Worm (Caenorhabditis elegans): ENCODE measurements around the gene glt-1.

glt-1 gene

ce11 chrX:3467958-3468357 is 27.9 kb upstream of the glt-1 start (continued):
- TF ChIP-seq F10B5.3 (tag; optimal IDR thresholded peaks at IDR 0.05) (no peak), mes-2 (tag; optimal IDR thresholded peaks at IDR 0.05; ENCODE audit: poor library complexity, severe bottlenecking) (peak; percentile 26), ceh-28 (tag; optimal IDR thresholded peaks at IDR 0.05) (no peak), ces-1 (GFP tag; optimal IDR thresholded peaks at IDR 0.05) (no peak), mdt-29 (GFP tag; IDR thresholded peaks at IDR 0.05) (no peak), madf-5 (GFP tag; IDR thresholded peaks at IDR 0.05) (no peak), dve-1 (tag; optimal IDR thresholded peaks at IDR 0.05; ENCODE audit: insufficient read depth) (no peak), daf-19 (GFP tag; conservative IDR thresholded peaks at IDR 0.05) (no peak)

DNA sequence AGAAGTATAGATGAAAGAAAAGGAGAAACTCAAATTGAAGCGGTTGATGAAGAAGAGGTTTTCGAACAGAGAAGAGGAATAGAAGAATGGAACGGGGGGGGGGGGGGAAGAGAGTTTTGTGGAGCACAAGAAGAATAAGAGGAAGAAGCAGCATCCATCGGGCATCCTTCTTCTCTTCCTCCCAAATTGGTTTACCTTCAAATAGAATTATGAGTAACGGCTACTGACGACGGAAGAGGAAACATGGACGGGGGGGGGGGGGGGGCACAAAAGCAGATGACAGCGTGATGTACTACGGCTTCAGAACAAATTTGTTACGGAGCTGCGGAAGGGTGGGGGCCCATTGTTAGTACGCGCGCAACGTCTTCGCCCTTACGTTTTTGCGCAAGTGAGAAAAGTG is 26.5 kb upstream of the glt-1 start:
- TF ChIP-seq ces-1 (GFP tag; optimal IDR thresholded peaks at IDR 0.05) = peak; percentile 78
- peak; percentile 69; the same call in 1 of the 2 replicates for TF ChIP-seq ctbp-1 (GFP tag; IDR thresholded peaks at IDR 0.05)
- TF ChIP-seq Y105C5A.15 (GFP tag; IDR thresholded peaks at IDR 0.05) = no peak
- peak; percentile 29; the same call in 1 of the 2 replicates for TF ChIP-seq set-16 (GFP tag; IDR thresholded peaks at IDR 0.05)

- TF ChIP-seq egl-27 (tag; optimal IDR thresholded peaks at IDR 0.05) (no peak), nhr-237 (tag; optimal IDR thresholded peaks at IDR 0.05) (no peak), dmd-6 (GFP tag; IDR thresholded peaks at IDR 0.05) (no peak), daf-8 (GFP tag; IDR thresholded peaks at IDR 0.05) (no peak), nhr-41 (GFP tag; IDR thresholded peaks at IDR 0.05) (no peak), fos-1 (tag; optimal IDR thresholded peaks at IDR 0.05) (no peak), fkh-10 (GFP tag; optimal IDR thresholded peaks at IDR 0.05) (no peak), unc-62 (GFP tag; optimal IDR thresholded peaks at IDR 0.05 in 1 of 2) (peak in 1 of 2 experiments; percentile 55), unc-62 (tag; optimal IDR thresholded peaks at IDR 0.05) (no peak)
Observed at ce11 chrX:3470307-3470706, 25.5 kb upstream of the glt-1 start.

DNA sequence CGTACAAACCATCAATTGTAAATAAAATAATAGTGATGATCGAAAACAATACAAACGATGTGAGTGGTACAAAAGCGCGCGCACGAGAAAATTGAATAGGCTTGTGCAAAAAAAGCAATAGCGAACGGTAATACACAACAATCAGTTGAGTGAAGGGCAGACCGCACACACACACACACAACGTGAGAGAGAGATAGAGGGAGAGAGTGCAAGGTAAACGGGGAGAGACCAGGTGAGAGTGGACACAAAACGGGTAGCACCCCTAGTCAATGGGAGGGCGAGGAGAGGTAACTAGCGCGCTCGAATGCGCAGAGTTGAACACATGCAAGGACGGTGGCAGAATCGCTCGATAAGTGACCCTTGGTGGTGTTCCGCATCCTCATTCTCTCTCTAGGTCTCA is 23.6 kb upstream of the glt-1 start:
- TF ChIP-seq lir-3 (tag; optimal IDR thresholded peaks at IDR 0.05) = no peak
- no peak for TF ChIP-seq zip-2 (tag; optimal IDR thresholded peaks at IDR 0.05)
- TF ChIP-seq set-16 (GFP tag; IDR thresholded peaks at IDR 0.05) = peak; percentile 53
- TF ChIP-seq ceh-32 (tag; optimal IDR thresholded peaks at IDR 0.05; ENCODE audit: poor library complexity) = no peak
- no peak for TF ChIP-seq aha-1 (tag)
- TF ChIP-seq hmg-1.1 (GFP tag; IDR thresholded peaks at IDR 0.05) = 0 out of 2 replicates have a peak, but pooled peaks have one; percentile 53
- peak; percentile 55 for TF ChIP-seq nhr-6 (tag; optimal IDR thresholded peaks at IDR 0.05)
- TF ChIP-seq dmd-6 (GFP tag; IDR thresholded peaks at IDR 0.05) = peak; percentile 54
- peak; percentile 64 for TF ChIP-seq mes-2 (tag; optimal IDR thresholded peaks at IDR 0.05; ENCODE audit: poor library complexity, severe bottlenecking)
- TF ChIP-seq hlh-11 (tag; optimal IDR thresholded peaks at IDR 0.05) = peak; percentile 74
- TF ChIP-seq Y5F2A.4 (GFP tag; optimal IDR thresholded peaks at IDR 0.05) = no peak
- no peak for TF ChIP-seq nhr-237 (tag; optimal IDR thresholded peaks at IDR 0.05)
- TF ChIP-seq ceh-62 (tag; optimal IDR thresholded peaks at IDR 0.05) = no peak
- no peak for TF ChIP-seq nhr-41 (GFP tag; IDR thresholded peaks at IDR 0.05)
- TF ChIP-seq ceh-82 (tag; optimal IDR thresholded peaks at IDR 0.05) = no peak
- peak; percentile 60 for TF ChIP-seq hlh-30 (tag; optimal IDR thresholded peaks at IDR 0.05; ENCODE audit: insufficient read depth)
- TF ChIP-seq T20F7.1 (GFP tag; optimal IDR thresholded peaks at IDR 0.05) = no peak
- TF ChIP-seq unc-62 (GFP tag; optimal IDR thresholded peaks at IDR 0.05 in 1 of 2) = peak in 1 of 2 experiments; percentile 95
- TF ChIP-seq unc-62 (tag; optimal IDR thresholded peaks at IDR 0.05) = no peak
- no peak for TF ChIP-seq Y48G9A.11 (GFP tag; IDR thresholded peaks at IDR 0.05)
- TF ChIP-seq R02D3.7 (tag; optimal IDR thresholded peaks at IDR 0.05) = no peak
- no peak for TF ChIP-seq fkh-10 (GFP tag; optimal IDR thresholded peaks at IDR 0.05)
- 0 out of 2 replicates have a peak, but pooled peaks have one; percentile 39 for TF ChIP-seq Y105C5A.15 (GFP tag; IDR thresholded peaks at IDR 0.05)
- TF ChIP-seq zag-1 (tag; optimal IDR thresholded peaks at IDR 0.05) = no peak
- TF ChIP-seq daf-16 (GFP tag; optimal IDR thresholded peaks at IDR 0.05) = no peak
- TF ChIP-seq daf-16 (tag; optimal IDR thresholded peaks at IDR 0.05) = peak; percentile 64
- TF ChIP-seq nhr-102 (tag; optimal IDR thresholded peaks at IDR 0.05) = peak; percentile 2
- peak; percentile 68 for TF ChIP-seq mep-1 (tag; optimal IDR thresholded peaks at IDR 0.05)
- TF ChIP-seq nhr-11 (tag; optimal IDR thresholded peaks at IDR 0.05) = no peak
- no peak for TF ChIP-seq lin-38 (GFP tag; IDR thresholded peaks at IDR 0.05)
- TF ChIP-seq mdl-1 (tag; optimal IDR thresholded peaks at IDR 0.05) = peak in 1 of 2 experiments; percentile 74
- no peak for TF ChIP-seq spr-3 (GFP tag; optimal IDR thresholded peaks at IDR 0.05)
- no peak for TF ChIP-seq Y75B8A.6 (GFP tag; IDR thresholded peaks at IDR 0.05)
- TF ChIP-seq lin-1 (GFP tag; IDR thresholded peaks at IDR 0.05) = peak; percentile 52; the same call in 1 of the 2 replicates
- no peak for TF ChIP-seq D1046.2 (GFP tag; IDR thresholded peaks at IDR 0.05)

All from whole organism, L4 larva.